Fruit fly (Drosophila melanogaster) whole organism, embryonic: ENCODE measurements around the gene Dredd.

ENCODE experiments used
- CG10267 ChIP-seq: fragments of 200-800 bp; sonication (Bioruptor generic); optimal IDR thresholded peaks from 2 replicates; lab custom pipeline; 2018; ENCODE audit warnings: missing biosample characterization, mild to moderate bottlenecking, missing genetic modification characterization, moderate library complexity
- CG12071 ChIP-seq: fragments of 200-800 bp; sonication (Bioruptor generic); optimal IDR thresholded peaks from 3 replicates; lab custom pipeline; 2018; ENCODE audit warnings: missing biosample characterization, mild to moderate bottlenecking, missing genetic modification characterization
- CG12236 ChIP-seq: fragments of 200-800 bp; sonication (Bioruptor generic); optimal IDR thresholded peaks from 2 replicates; lab custom pipeline; 2016; ENCODE audit warnings: missing biosample characterization, missing genetic modification characterization
- CG12659 ChIP-seq: fragments of 200-800 bp; sonication (Bioruptor generic); optimal IDR thresholded peaks from 3 replicates; lab custom pipeline; 2017; ENCODE audit warnings: mild to moderate bottlenecking, missing biosample characterization, missing genetic modification reagents, missing genetic modification characterization
- CG12942 ChIP-seq: fragments of 200-800 bp; sonication (Bioruptor generic); optimal IDR thresholded peaks from 3 replicates; lab custom pipeline; 2016; ENCODE audit warnings: missing biosample characterization, missing genetic modification characterization
- CG13624 ChIP-seq: fragments of 200-800 bp; sonication (Bioruptor generic); optimal IDR thresholded peaks from 2 replicates; lab custom pipeline; 2016; ENCODE audit warnings: missing biosample characterization, missing genetic modification characterization
- CG16863 ChIP-seq: fragments of 200-800 bp; sonication (Bioruptor generic); optimal IDR thresholded peaks from 3 replicates; lab custom pipeline; 2016; ENCODE audit warnings: missing biosample characterization, missing genetic modification characterization
- CG17359 ChIP-seq: fragments of 200-800 bp; sonication (Bioruptor generic); optimal IDR thresholded peaks from 3 replicates; lab custom pipeline; 2018; ENCODE audit warnings: missing biosample characterization, mild to moderate bottlenecking, missing genetic modification characterization, moderate library complexity
- CG17802 ChIP-seq: fragments of 200-800 bp; sonication (Bioruptor generic); optimal IDR thresholded peaks from 2 replicates; lab custom pipeline; 2018; ENCODE audit warnings: missing biosample characterization, mild to moderate bottlenecking, missing genetic modification characterization, moderate library complexity
- CG18262 ChIP-seq: fragments of 200-800 bp; optimal IDR thresholded peaks from 3 replicates; lab custom pipeline; 2019; ENCODE audit warnings: missing biosample characterization, mild to moderate bottlenecking, missing genetic modification characterization, moderate library complexity
- CG18764 ChIP-seq: fragments of 200-800 bp; sonication (Bioruptor generic); optimal IDR thresholded peaks from 3 replicates; lab custom pipeline; 2016; ENCODE audit warnings: missing biosample characterization, missing genetic modification characterization
- CG30431 ChIP-seq: fragments of 200-800 bp; sonication (Bioruptor generic); optimal IDR thresholded peaks from 2 replicates; lab custom pipeline; 2017; ENCODE audit warnings: missing biosample characterization, missing genetic modification characterization
- CG3838 ChIP-seq: fragments of 200-800 bp; sonication (Bioruptor generic); optimal IDR thresholded peaks from 3 replicates; lab custom pipeline; 2016; ENCODE audit warnings: missing biosample characterization, missing genetic modification characterization
- CG4730 ChIP-seq: fragments of 200-800 bp; sonication (Bioruptor generic); IDR thresholded peaks from 2 replicates; pipeline ENCODE4 v1.3.6; 2022; ENCODE audit warnings: missing biosample characterization, missing genetic modification characterization
- CG4820 ChIP-seq: fragments of 200-800 bp; sonication (Bioruptor generic); optimal IDR thresholded peaks from 3 replicates; lab custom pipeline; 2016; ENCODE audit warnings: missing biosample characterization, missing genetic modification characterization
- CG5180 ChIP-seq: fragments of 200-800 bp; sonication (Bioruptor generic); optimal IDR thresholded peaks from 3 replicates; lab custom pipeline; 2017; ENCODE audit warnings: missing biosample characterization, missing genetic modification characterization, mild to moderate bottlenecking, moderate library complexity, missing genetic modification reagents
- CG6791 ChIP-seq: fragments of 200-800 bp; sonication (Bioruptor generic); IDR thresholded peaks from 3 replicates; pipeline ENCODE4 v1.3.6; 2022; ENCODE audit warnings: missing biosample characterization, missing genetic modification characterization; ENCODE audit not compliant: partially characterized antibody
- CG9876 ChIP-seq: fragments of 200-800 bp; sonication (Bioruptor generic); optimal IDR thresholded peaks from 2 replicates; lab custom pipeline; 2016; ENCODE audit warnings: missing biosample characterization, missing genetic modification characterization
- CTCF ChIP-seq: fragments of 200-800 bp; sonication (Bioruptor generic); optimal IDR thresholded peaks from 2 replicates; lab custom pipeline; 2017; ENCODE audit warnings: missing biosample characterization, mild to moderate bottlenecking, missing genetic modification characterization, moderate library complexity
- Drgx ChIP-seq: fragments of 200-800 bp; sonication (Bioruptor generic); IDR thresholded peaks from 2 replicates; pipeline ENCODE4 v1.3.6; 2022; ENCODE audit warnings: missing biosample characterization, missing genetic modification characterization
- Fer1 ChIP-seq: fragments of 200-800 bp; sonication (Bioruptor generic); optimal IDR thresholded peaks from 2 replicates; lab custom pipeline; 2017; ENCODE audit warnings: missing biosample characterization, mild to moderate bottlenecking, missing genetic modification characterization
- Gsc ChIP-seq: fragments of 200-800 bp; sonication (Bioruptor generic); IDR thresholded peaks from 2 replicates; pipeline ENCODE4 v1.3.6; 2022; ENCODE audit warnings: missing biosample characterization, missing genetic modification characterization
- Hey ChIP-seq: fragments of 200-800 bp; sonication (Bioruptor generic); optimal IDR thresholded peaks from 3 replicates; lab custom pipeline; 2018; ENCODE audit warnings: missing biosample characterization, mild to moderate bottlenecking, missing genetic modification characterization
- Hmr ChIP-seq: fragments of 200-800 bp; sonication (Bioruptor generic); optimal IDR thresholded peaks from 3 replicates; lab custom pipeline; 2017; ENCODE audit warnings: mild to moderate bottlenecking, missing biosample characterization, missing genetic modification reagents, missing genetic modification characterization
- MBD-R2 ChIP-seq: fragments of 200-800 bp; sonication (Bioruptor generic); IDR thresholded peaks from 2 replicates; pipeline ENCODE4 v1.3.6; 2022; ENCODE audit warnings: missing biosample characterization, missing genetic modification characterization
- Myb ChIP-seq: fragments of 200-800 bp; sonication (Bioruptor generic); optimal IDR thresholded peaks from 2 replicates; lab custom pipeline; 2016; ENCODE audit warnings: missing biosample characterization, missing genetic modification characterization
- NC2α ChIP-seq: fragments of 200-800 bp; sonication (Bioruptor generic); optimal IDR thresholded peaks from 2 replicates; lab custom pipeline; 2016; ENCODE audit warnings: missing biosample characterization, missing genetic modification characterization
- Opbp ChIP-seq: fragments of 200-800 bp; sonication (Bioruptor generic); IDR thresholded peaks from 3 replicates; pipeline ENCODE4 v1.3.6; 2022; ENCODE audit warnings: missing biosample characterization, missing genetic modification characterization; ENCODE audit not compliant: partially characterized antibody
- Xrp1 ChIP-seq: fragments of 200-800 bp; sonication (Bioruptor generic); IDR thresholded peaks from 2 replicates; pipeline ENCODE4 v1.3.6; 2022; ENCODE audit warnings: missing biosample characterization, missing genetic modification characterization
- YL-1 ChIP-seq: fragments of 200-800 bp; sonication (Bioruptor generic); optimal IDR thresholded peaks from 3 replicates; lab custom pipeline; 2017; ENCODE audit warnings: missing biosample characterization, mild to moderate bottlenecking, missing genetic modification characterization
- ato ChIP-seq: fragments of 200-800 bp; sonication (Bioruptor generic); IDR thresholded peaks from 2 replicates; pipeline ENCODE4 v1.3.6; 2022; ENCODE audit warnings: missing biosample characterization, missing genetic modification characterization; ENCODE audit not compliant: partially characterized antibody
- chinmo ChIP-seq: fragments of 200-800 bp; sonication (Bioruptor generic); IDR thresholded peaks from 4 replicates; pipeline ENCODE4 v1.3.6; 2022; ENCODE audit warnings: missing biosample characterization, missing genetic modification characterization; ENCODE audit not compliant: partially characterized antibody
- ci ChIP-seq: fragments of 200-800 bp; sonication (Bioruptor generic); IDR thresholded peaks from 3 replicates; pipeline ENCODE4 v1.3.6; 2022; ENCODE audit warnings: missing biosample characterization, missing genetic modification characterization
- dm ChIP-seq: fragments of 200-800 bp; sonication (Bioruptor generic); optimal IDR thresholded peaks from 3 replicates; lab custom pipeline; 2016; ENCODE audit warnings: missing biosample characterization, missing genetic modification characterization
- dmrt11E ChIP-seq: fragments of 200-800 bp; sonication (Bioruptor generic); optimal IDR thresholded peaks from 3 replicates; lab custom pipeline; 2018; ENCODE audit warnings: missing biosample characterization, mild to moderate bottlenecking, missing genetic modification characterization, moderate library complexity
- gsb ChIP-seq: fragments of 200-800 bp; sonication (Bioruptor generic); IDR thresholded peaks from 2 replicates; pipeline ENCODE4 v1.3.6; 2022; ENCODE audit warnings: missing biosample characterization, missing genetic modification characterization
- hb ChIP-seq: fragments of 200-800 bp; sonication (Bioruptor generic); IDR thresholded peaks from 3 replicates; pipeline ENCODE4 v1.3.6; 2022; ENCODE audit warnings: missing biosample characterization, missing genetic modification characterization; ENCODE audit not compliant: partially characterized antibody
- jigr1 ChIP-seq: fragments of 200-800 bp; sonication (Bioruptor generic); IDR thresholded peaks from 3 replicates; pipeline ENCODE4 v1.3.6; 2022; ENCODE audit warnings: missing biosample characterization, missing genetic modification characterization
- lmd ChIP-seq: fragments of 200-800 bp; sonication (Bioruptor generic); IDR thresholded peaks from 2 replicates; pipeline ENCODE4 v1.3.6; 2022; ENCODE audit warnings: missing biosample characterization, missing genetic modification characterization
- mam ChIP-seq: fragments of 200-800 bp; sonication (Bioruptor generic); optimal IDR thresholded peaks from 3 replicates; lab custom pipeline; 2016; ENCODE audit warnings: missing biosample characterization, missing genetic modification characterization
- org-1 ChIP-seq: fragments of 200-800 bp; sonication (Bioruptor generic); optimal IDR thresholded peaks from 2 replicates; lab custom pipeline; 2017; ENCODE audit warnings: missing biosample characterization, missing genetic modification characterization
- psq ChIP-seq: fragments of 200-800 bp; sonication (Bioruptor generic); optimal IDR thresholded peaks from 2 replicates; lab custom pipeline; 2017; ENCODE audit warnings: missing biosample characterization, missing genetic modification characterization
- pzg ChIP-seq: fragments of 200-800 bp; sonication (Bioruptor generic); optimal IDR thresholded peaks from 3 replicates; lab custom pipeline; 2018; ENCODE audit warnings: missing biosample characterization, mild to moderate bottlenecking, missing genetic modification characterization, moderate library complexity
- scrt ChIP-seq: fragments of 200-800 bp; sonication (Bioruptor generic); optimal IDR thresholded peaks from 2 replicates; lab custom pipeline; 2018; ENCODE audit warnings: missing biosample characterization, mild to moderate bottlenecking, missing genetic modification characterization, moderate library complexity
- sna ChIP-seq: fragments of 200-800 bp; sonication (Bioruptor generic); IDR thresholded peaks from 2 replicates; pipeline ENCODE4 v1.3.6; 2022; ENCODE audit warnings: missing biosample characterization, missing genetic modification characterization; ENCODE audit not compliant: partially characterized antibody
- sug ChIP-seq: fragments of 200-800 bp; optimal IDR thresholded peaks from 2 replicates; lab custom pipeline; 2019; ENCODE audit warnings: missing biosample characterization, mild to moderate bottlenecking, missing genetic modification characterization, moderate library complexity
- tll ChIP-seq, 2 experiments: fragments of 200-800 bp in 1 of 2; fragments of >200 bp in 1 of 2; sonication (Bioruptor generic) in 1 of 2; optimal IDR thresholded peaks; 2 replicates each; lab custom pipeline; 2017 to 2019; ENCODE audit warnings: missing biosample characterization in 2 of 2, missing genetic modification characterization in 2 of 2, mild to moderate bottlenecking in 1 of 2, moderate library complexity in 1 of 2
- unc-4 ChIP-seq: fragments of 200-800 bp; sonication (Bioruptor generic); IDR thresholded peaks from 2 replicates; pipeline ENCODE4 v1.3.6; 2022; ENCODE audit warnings: missing biosample characterization, missing genetic modification characterization; ENCODE audit not compliant: partially characterized antibody
- vnd ChIP-seq: fragments of 200-800 bp; sonication (Bioruptor generic); IDR thresholded peaks from 3 replicates; pipeline ENCODE4 v1.3.6; 2022; ENCODE audit warnings: missing biosample characterization, missing genetic modification characterization; ENCODE audit not compliant: partially characterized antibody
- yki ChIP-seq: fragments of >200 bp; optimal IDR thresholded peaks from 3 replicates; lab custom pipeline; 2018
- zen2 ChIP-seq: fragments of 200-800 bp; sonication (Bioruptor generic); IDR thresholded peaks from 3 replicates; pipeline ENCODE4 v1.3.6; 2022; ENCODE audit warnings: missing biosample characterization, missing genetic modification characterization; ENCODE audit not compliant: partially characterized antibody
- zf30C ChIP-seq: fragments of 200-800 bp; sonication (Bioruptor generic); optimal IDR thresholded peaks from 3 replicates; lab custom pipeline; 2018; ENCODE audit warnings: missing biosample characterization, mild to moderate bottlenecking, missing genetic modification characterization

Dredd gene

dm6 chrX:620102-620430 is 15.3 kb downstream of the Dredd start, which contains the start of gene spdi (continued):
- TF ChIP-seq CG12659 (GFP tag; lab: Kevin White, UChicago) (no peak), CG12942 (no peak), MBD-R2 (GFP tag; lab: Robert Waterston, UW) (peak; percentile 54), Gsc (GFP tag; lab: Robert Waterston, UW) (no peak), yki (lab: Kevin White, UChicago) (no peak), tll (GFP tag; optimal IDR thresholded peaks at IDR 0.05; lab: Kevin White, UChicago) (no peak), CG17802 (no peak), CG3838 (GFP tag; lab: Kevin White, UChicago) (no peak), zen2 (GFP tag; lab: Robert Waterston, UW) (0 out of 3 replicates have a peak, but pooled peaks have one; percentile 35), CG9876 (no peak), CG18262 (tag; lab: Kevin White, UChicago) (no peak), psq (GFP tag; lab: Kevin White, UChicago) (no peak), CG18764 (no peak), dm (no peak), ato (GFP tag; lab: Robert Waterston, UW) (no peak), CG6791 (GFP tag; lab: Robert Waterston, UW) (peak; percentile 50; the same call in 1 of the 3 replicates), CG12236 (GFP tag; lab: Kevin White, UChicago) (no peak), CG10267 (peak; percentile 29), mam (no peak), CG13624 (GFP tag; lab: Kevin White, UChicago) (no peak), zf30C (no peak), Myb (GFP tag; lab: Kevin White, UChicago) (peak; percentile 58), CG30431 (GFP tag; lab: Kevin White, UChicago) (no peak), pzg (GFP tag; lab: Kevin White, UChicago) (peak; percentile 75), chinmo (GFP tag; lab: Robert Waterston, UW) (peak; percentile 74; the same call in 1 of the 4 replicates), CTCF (GFP tag; lab: Kevin White, UChicago) (peak; percentile 8), Hmr (GFP tag; lab: Kevin White, UChicago) (no peak), Xrp1 (GFP tag; lab: Robert Waterston, UW) (no peak), ci (GFP tag; lab: Robert Waterston, UW) (peak; percentile 28; the same call in 1 of the 3 replicates), YL-1 (GFP tag; lab: Kevin White, UChicago) (no peak), unc-4 (GFP tag; lab: Robert Waterston, UW) (0 out of 2 replicates have a peak, but pooled peaks have one; percentile 36), Drgx (GFP tag; lab: Robert Waterston, UW) (no peak), Opbp (GFP tag; lab: Robert Waterston, UW) (no peak), Fer1 (GFP tag; lab: Kevin White, UChicago) (no peak), CG12071 (GFP tag; lab: Kevin White, UChicago) (no peak), CG16863 (GFP tag; lab: Kevin White, UChicago) (no peak), Hey (tag; lab: Kevin White, UChicago) (no peak), NC2α (no peak), dmrt11E (tag; lab: Kevin White, UChicago) (no peak), CG4820 (no peak), sna (GFP tag; lab: Robert Waterston, UW) (no peak), hb (no peak), jigr1 (GFP tag; lab: Robert Waterston, UW) (no peak), CG4730 (no peak), lmd (GFP tag; lab: Robert Waterston, UW) (no peak), scrt (GFP tag; lab: Kevin White, UChicago) (no peak), CG5180 (GFP tag; lab: Kevin White, UChicago) (no peak), org-1 (GFP tag; lab: Kevin White, UChicago) (no peak), vnd (no peak), CG17359 (tag; lab: Kevin White, UChicago) (no peak), gsb (GFP tag; lab: Robert Waterston, UW) (no peak), sug (tag; lab: Kevin White, UChicago) (no peak)
